Worm (Caenorhabditis elegans) whole organism, L4/young adult: ENCODE data around the gene ztf-17.

ENCODE experiments used
- W03F9.2 ChIP-seq: fragments of 150-350 bp; optimal IDR thresholded peaks from 2 replicates; lab custom pipeline; 2014; ENCODE audit warnings: missing biosample characterization, missing genetic modification characterization
- dao-5 ChIP-seq: sonication (generic microtip); optimal IDR thresholded peaks from 2 replicates; lab custom pipeline; 2016; ENCODE audit warnings: missing genotype, missing genetic modification characterization, moderate library complexity, missing compliant biosample characterization
- him-1 ChIP-seq: sonication (generic microtip); optimal IDR thresholded peaks from 2 replicates; lab custom pipeline; 2016; ENCODE audit warnings: missing genotype, missing genetic modification reagents, missing genetic modification characterization, missing compliant biosample characterization

Gene ztf-17

ce11 chrII:7870062-7870461 is at the start of gene ztf-17:
TSS of gene ztf-17 (minus strand) at chrII:7870162.
- TF ChIP-seq W03F9.2 (tag; lab: Kevin White, UChicago) (no peak), dao-5 (tag; lab: Kevin White, UChicago) (no peak)

ce11 chrII:7911015-7911414 is 41.1 kb upstream of the ztf-17 start, which contains the start of gene ZK675.4:
TSS of gene ZK675.4 (plus strand) at chrII:7911315.
- no peak for TF ChIP-seq dao-5 (tag; lab: Kevin White, UChicago)
- no peak for TF ChIP-seq W03F9.2 (tag; lab: Kevin White, UChicago)
- no peak for TF ChIP-seq him-1 (tag; lab: Kevin White, UChicago)

- TF ChIP-seq W03F9.2 (tag; lab: Kevin White, UChicago) (no peak), him-1 (tag; lab: Kevin White, UChicago) (no peak), dao-5 (tag; lab: Kevin White, UChicago) (no peak)
Measured at ce11 chrII:7907539-7907997, 37.6 kb upstream of the ztf-17 start, which contains the start of gene best-23. TSS of gene best-23 (minus strand) at chrII:7907589.

ce11 chrII:7901990-7902389 is 32.0 kb upstream of the ztf-17 start:
- no peak for TF ChIP-seq W03F9.2 (tag; lab: Kevin White, UChicago)
- TF ChIP-seq him-1 (tag; lab: Kevin White, UChicago), result no peak
- TF ChIP-seq dao-5 (tag; lab: Kevin White, UChicago), result no peak

- TF ChIP-seq dao-5 (tag; lab: Kevin White, UChicago) (no peak), W03F9.2 (tag; lab: Kevin White, UChicago) (no peak), him-1 (tag; lab: Kevin White, UChicago) (no peak)
Measured at ce11 chrII:7900762-7901161, 30.8 kb upstream of the ztf-17 start.

- no peak for TF ChIP-seq dao-5 (tag; lab: Kevin White, UChicago)
- TF ChIP-seq W03F9.2 (tag; lab: Kevin White, UChicago), result no peak
- no peak for TF ChIP-seq him-1 (tag; lab: Kevin White, UChicago)
Measured at ce11 chrII:7900190-7900672, 30.3 kb upstream of the ztf-17 start, which contains the start of gene rev-1. TSS of gene rev-1 (plus strand) at chrII:7900622.

- TF ChIP-seq dao-5 (tag; lab: Kevin White, UChicago) (no peak), him-1 (tag; lab: Kevin White, UChicago) (no peak), W03F9.2 (tag; lab: Kevin White, UChicago) (no peak)
Measured at ce11 chrII:7895190-7895589, 25.2 kb upstream of the ztf-17 start.

- TF ChIP-seq him-1 (tag; lab: Kevin White, UChicago) (no peak), dao-5 (tag; lab: Kevin White, UChicago) (no peak), W03F9.2 (tag; lab: Kevin White, UChicago) (no peak)
Measured at ce11 chrII:7893648-7894047, 23.7 kb upstream of the ztf-17 start.

- no peak for TF ChIP-seq W03F9.2 (tag; lab: Kevin White, UChicago)
- no peak for TF ChIP-seq dao-5 (tag; lab: Kevin White, UChicago)
- TF ChIP-seq him-1 (tag; lab: Kevin White, UChicago), result no peak
Measured at ce11 chrII:7892761-7893272, 22.9 kb upstream of the ztf-17 start, which contains the start of gene ptc-1. TSS of gene ptc-1 (plus strand) at chrII:7893222.

- TF ChIP-seq him-1 (tag; lab: Kevin White, UChicago), result peak; percentile 30
- no peak for TF ChIP-seq W03F9.2 (tag; lab: Kevin White, UChicago)
Measured at ce11 chrII:7891869-7892615, 22.1 kb upstream of the ztf-17 start.

- TF ChIP-seq him-1 (tag; lab: Kevin White, UChicago) (no peak), dao-5 (tag; lab: Kevin White, UChicago) (no peak), W03F9.2 (tag; lab: Kevin White, UChicago) (no peak)
Measured at ce11 chrII:7889321-7889720, 19.4 kb upstream of the ztf-17 start.

ce11 chrII:7888759-7889158 is 18.8 kb upstream of the ztf-17 start:
- TF ChIP-seq W03F9.2 (tag; lab: Kevin White, UChicago) (peak; percentile 16), him-1 (tag; lab: Kevin White, UChicago) (no peak)

- TF ChIP-seq him-1 (tag; lab: Kevin White, UChicago) (no peak), W03F9.2 (tag; lab: Kevin White, UChicago) (no peak), dao-5 (tag; lab: Kevin White, UChicago) (no peak)
Measured at ce11 chrII:7887295-7887694, 17.3 kb upstream of the ztf-17 start.
